Worm (Caenorhabditis elegans) whole organism, L4/young adult: ENCODE data around the gene srh-44.

Source experiments
- W03F9.2 ChIP-seq: fragments of 150-350 bp; optimal IDR thresholded peaks from 2 replicates; lab custom pipeline; 2014; ENCODE audit warnings: missing biosample characterization, missing genetic modification characterization
- dao-5 ChIP-seq: sonication (generic microtip); optimal IDR thresholded peaks from 2 replicates; lab custom pipeline; 2016; ENCODE audit warnings: missing genotype, missing genetic modification characterization, moderate library complexity, missing compliant biosample characterization
- him-1 ChIP-seq: sonication (generic microtip); optimal IDR thresholded peaks from 2 replicates; lab custom pipeline; 2016; ENCODE audit warnings: missing genotype, missing genetic modification reagents, missing genetic modification characterization, missing compliant biosample characterization

ce11 chrII:11535924-11536323 lies 21.0 kb downstream of the srh-44 start:
- TF ChIP-seq dao-5 (tag; lab: Kevin White, UChicago) (no peak), him-1 (no peak), W03F9.2 (no peak)
